Worm (Caenorhabditis elegans): Measurements from ENCODE around the gene unc-10.

ce11 chrX:7320115-7320711 lies 40.1 kb upstream of the unc-10 start, which contains the start of gene spp-5:
- TF ChIP-seq ama-1 (optimal IDR thresholded peaks at IDR 0.05) (no peak), scrt-1 (GFP tag; IDR thresholded peaks at IDR 0.05) (no peak), tbx-37 (GFP tag; conservative IDR thresholded peaks at IDR 0.05) (no peak), hmbx-1 (tag; optimal IDR thresholded peaks at IDR 0.05) (no peak), hmg-4 (GFP tag; optimal IDR thresholded peaks at IDR 0.05) (no peak), tbx-11 (GFP tag; IDR thresholded peaks at IDR 0.05) (no peak), pes-1 (GFP tag; IDR thresholded peaks at IDR 0.05) (no peak), ets-7 (tag; optimal IDR thresholded peaks at IDR 0.05) (no peak), flt-1 (GFP tag; IDR thresholded peaks at IDR 0.05) (no peak), ceh-36 (tag; optimal IDR thresholded peaks at IDR 0.05) (no peak), sea-1 (GFP tag; conservative IDR thresholded peaks at IDR 0.05) (no peak), B0310.2 (tag; optimal IDR thresholded peaks at IDR 0.05) (no peak)

Measured in whole organism, early embryonic.